Worm (Caenorhabditis elegans) whole organism, L1 larva: ENCODE data around the gene nsph-4.2.
A peak's percentile ranks its signal among the peaks of the same experiment; 100 is the strongest.

ENCODE experiments used
- aha-1 ChIP-seq: fragments of 150-350 bp; optimal IDR thresholded peaks from 2 replicates; lab custom pipeline; 2014; ENCODE audit warnings: missing biosample characterization, missing genetic modification characterization
- efl-1 ChIP-seq, 4 experiments: fragments of 150-350 bp; optimal IDR thresholded peaks in 3 of 4; peaks in 1 of 4; 1 replicate in 1 of 4; 2 replicates in 3 of 4; lab custom pipeline; 2014; ENCODE audit warnings: missing biosample characterization in 2 of 4, missing genetic modification characterization in 2 of 4, missing genetic modification reagents in 2 of 4

Gene nsph-4.2

ce11 chrIV:5268803-5269202 is 50.2 kb downstream of the nsph-4.2 start, which contains the start of gene F36H12.4:
Gene F36H12.4 (plus strand): TSS chrIV:5269103.
- TF ChIP-seq aha-1 (tag; lab: Kevin White, UChicago): no peak
- no peak for TF ChIP-seq efl-1 (optimal IDR thresholded peaks at IDR 0.05; lab: Kevin White, UChicago)
- TF ChIP-seq efl-1 (GFP tag; optimal IDR thresholded peaks at IDR 0.05 in 1 of 2; lab: Kevin White, UChicago): peak in 1 of 2 experiments; percentile 74
